Fruit fly (Drosophila melanogaster): ENCODE measurements around the gene swa.

DNA sequence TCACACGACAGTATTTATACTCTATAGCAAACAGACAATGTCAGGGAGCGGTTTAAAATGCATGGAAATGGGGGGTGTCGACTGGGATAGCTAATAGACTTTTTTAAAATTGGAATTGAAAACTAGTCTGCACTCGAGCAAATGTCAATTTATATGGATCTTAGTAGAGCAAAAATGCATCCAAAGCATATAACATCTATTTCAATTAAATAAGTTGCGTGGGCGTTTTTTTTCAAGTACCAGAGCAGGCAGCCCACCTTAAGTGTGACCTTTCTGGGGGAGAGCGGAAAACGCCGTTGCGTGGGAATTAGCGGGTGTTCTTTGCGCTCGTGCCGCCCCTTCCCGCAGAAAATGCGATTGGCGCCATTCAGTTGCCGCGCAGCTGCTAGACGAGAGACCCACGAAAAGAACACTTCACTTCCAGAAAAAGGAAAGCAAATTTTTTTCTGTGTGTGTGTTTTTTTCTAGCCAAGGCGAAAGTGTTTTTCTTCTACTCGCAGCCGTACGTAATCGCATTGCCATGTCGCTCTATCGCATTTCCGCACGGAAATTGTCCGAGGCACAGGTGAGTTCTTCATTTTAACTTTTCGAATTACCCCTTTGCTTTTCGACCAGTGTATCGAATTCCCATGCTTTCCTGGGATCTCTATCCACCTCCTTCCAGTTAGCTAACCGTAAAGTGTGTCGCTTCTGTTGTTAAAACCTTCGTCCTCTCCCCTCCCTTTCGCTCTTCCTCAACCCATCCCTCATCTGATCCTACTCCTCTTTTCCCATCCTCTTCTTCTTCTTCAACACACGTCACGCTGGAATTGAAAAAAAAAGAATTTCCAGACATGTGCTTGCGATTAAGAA, 13.4 kb downstream of the swa start:
- TF ChIP-seq sv (GFP tag; optimal IDR thresholded peaks at IDR 0.05) (peak; percentile 46), HLH106 (tag; optimal IDR thresholded peaks at IDR 0.05) (peak; percentile 11), usp (GFP tag; optimal IDR thresholded peaks at IDR 0.05) (no peak), CG9705 (GFP tag; optimal IDR thresholded peaks at IDR 0.05) (no peak), Dif (GFP tag; optimal IDR thresholded peaks at IDR 0.05; ENCODE audit: partially characterized antibody) (peak; percentile 42), dl (GFP tag; optimal IDR thresholded peaks at IDR 0.05; ENCODE audit: insufficient read depth in 1 of 2, partially characterized antibody in 2 of 2) (no peak)
